Fruit fly (Drosophila melanogaster) whole organism, embryonic: Measurements from ENCODE around the gene Cpr67Fb.

Source experiments
- Aef1 ChIP-seq: fragments of 200-800 bp; sonication (Bioruptor generic); IDR thresholded peaks from 3 replicates; pipeline ENCODE4 v1.3.6; 2022; ENCODE audit warnings: missing biosample characterization, missing genetic modification characterization
- CG10654 ChIP-seq: fragments of 200-800 bp; sonication (Bioruptor generic); optimal IDR thresholded peaks from 2 replicates; lab custom pipeline; 2016; ENCODE audit warnings: missing biosample characterization, missing genetic modification characterization
- CG13296 ChIP-seq: fragments of 200-800 bp; sonication (Bioruptor generic); optimal IDR thresholded peaks from 3 replicates; lab custom pipeline; 2018; ENCODE audit warnings: missing biosample characterization, mild to moderate bottlenecking, missing genetic modification characterization
- CG15269 ChIP-seq: fragments of 200-800 bp; sonication (Bioruptor generic); optimal IDR thresholded peaks from 2 replicates; lab custom pipeline; 2018; ENCODE audit warnings: missing biosample characterization, mild to moderate bottlenecking, missing genetic modification characterization, moderate library complexity
- CG15479 ChIP-seq: fragments of 200-800 bp; sonication (Bioruptor generic); optimal IDR thresholded peaks from 3 replicates; lab custom pipeline; 2019; ENCODE audit warnings: missing biosample characterization, mild to moderate bottlenecking, missing genetic modification characterization, moderate library complexity
- CG17829 ChIP-seq: fragments of 200-800 bp; optimal IDR thresholded peaks from 2 replicates; lab custom pipeline; 2019; ENCODE audit warnings: missing biosample characterization, mild to moderate bottlenecking, missing genetic modification characterization, moderate library complexity
- CG1832 ChIP-seq: fragments of 200-800 bp; sonication (Bioruptor generic); optimal IDR thresholded peaks from 2 replicates; lab custom pipeline; 2017; ENCODE audit warnings: missing biosample characterization, mild to moderate bottlenecking, missing genetic modification characterization, inconsistent platforms
- CG2875 ChIP-seq: fragments of 200-800 bp; sonication (Bioruptor generic); optimal IDR thresholded peaks from 2 replicates; lab custom pipeline; 2017; ENCODE audit warnings: missing biosample characterization, mild to moderate bottlenecking, missing genetic modification characterization, missing genetic modification reagents
- CG34422 ChIP-seq: fragments of 200-800 bp; sonication (Bioruptor generic); IDR thresholded peaks from 3 replicates; pipeline ENCODE4 v1.3.6; 2022; ENCODE audit warnings: missing biosample characterization, missing genetic modification characterization
- CG3995 ChIP-seq: fragments of 200-800 bp; sonication (Bioruptor generic); optimal IDR thresholded peaks from 3 replicates; lab custom pipeline; 2016; ENCODE audit warnings: missing biosample characterization, missing genetic modification characterization
- CG4360 ChIP-seq: fragments of 200-800 bp; sonication (Bioruptor generic); IDR thresholded peaks from 2 replicates; pipeline ENCODE4 v1.3.6; 2022; ENCODE audit warnings: missing biosample characterization, missing genetic modification characterization
- CG4854 ChIP-seq: fragments of 200-800 bp; sonication (Bioruptor generic); optimal IDR thresholded peaks from 2 replicates; lab custom pipeline; 2016; ENCODE audit warnings: missing biosample characterization, missing genetic modification characterization, inconsistent platforms
- CG7839 ChIP-seq: fragments of 200-800 bp; sonication (Bioruptor generic); optimal IDR thresholded peaks from 3 replicates; lab custom pipeline; 2018; ENCODE audit warnings: missing biosample characterization, mild to moderate bottlenecking, missing genetic modification characterization, moderate library complexity
- D19A ChIP-seq: fragments of 200-800 bp; optimal IDR thresholded peaks from 3 replicates; lab custom pipeline; 2019; ENCODE audit warnings: missing biosample characterization, mild to moderate bottlenecking, missing genetic modification characterization, moderate library complexity
- Dfd ChIP-seq, 2 experiments: fragments of >200 bp; optimal IDR thresholded peaks; 2 replicates each; lab custom pipeline; 2017; ENCODE audit warnings: missing biosample characterization in 2 of 2, missing genetic modification characterization in 2 of 2
- Drgx ChIP-seq: fragments of 200-800 bp; sonication (Bioruptor generic); IDR thresholded peaks from 2 replicates; pipeline ENCODE4 v1.3.6; 2022; ENCODE audit warnings: missing biosample characterization, missing genetic modification characterization
- Ets97D ChIP-seq: fragments of 200-800 bp; sonication (Bioruptor generic); optimal IDR thresholded peaks from 3 replicates; lab custom pipeline; 2016; ENCODE audit warnings: missing biosample characterization, missing genetic modification characterization
- GATAe ChIP-seq: fragments of 200-800 bp; sonication (Bioruptor generic); conservative IDR thresholded peaks from 2 replicates; pipeline ENCODE4 v1.3.6; 2022; ENCODE audit warnings: missing biosample characterization, missing genetic modification characterization
- H2.0 ChIP-seq: fragments of 200-800 bp; sonication (Bioruptor generic); IDR thresholded peaks from 2 replicates; pipeline ENCODE4 v1.3.6; 2022; ENCODE audit warnings: missing biosample characterization, missing genetic modification characterization
- Hey ChIP-seq: fragments of 200-800 bp; sonication (Bioruptor generic); optimal IDR thresholded peaks from 3 replicates; lab custom pipeline; 2018; ENCODE audit warnings: missing biosample characterization, mild to moderate bottlenecking, missing genetic modification characterization
- Hmr ChIP-seq: fragments of 200-800 bp; sonication (Bioruptor generic); optimal IDR thresholded peaks from 3 replicates; lab custom pipeline; 2017; ENCODE audit warnings: mild to moderate bottlenecking, missing biosample characterization, missing genetic modification reagents, missing genetic modification characterization
- Hr39 ChIP-seq: fragments of >200 bp; optimal IDR thresholded peaks from 2 replicates; lab custom pipeline; 2017
- Meics ChIP-seq: fragments of 200-800 bp; sonication (Bioruptor generic); optimal IDR thresholded peaks from 2 replicates; lab custom pipeline; 2017; ENCODE audit warnings: missing biosample characterization, mild to moderate bottlenecking, missing genetic modification characterization
- Mes4 ChIP-seq: fragments of 200-800 bp; sonication (Bioruptor generic); optimal IDR thresholded peaks from 2 replicates; lab custom pipeline; 2016; ENCODE audit warnings: missing biosample characterization, missing genetic modification characterization
- ab ChIP-seq: fragments of 200-800 bp; sonication (Bioruptor generic); optimal IDR thresholded peaks from 2 replicates; lab custom pipeline; 2016; ENCODE audit warnings: missing biosample characterization, missing genetic modification characterization
- abd-A ChIP-seq: fragments of 200-800 bp; sonication (Bioruptor generic); optimal IDR thresholded peaks from 3 replicates; lab custom pipeline; 2019; ENCODE audit warnings: missing biosample characterization, mild to moderate bottlenecking, missing genetic modification characterization, moderate library complexity
- amos ChIP-seq: fragments of 200-800 bp; sonication (Bioruptor generic); IDR thresholded peaks from 2 replicates; pipeline ENCODE4 v1.3.6; 2022; ENCODE audit warnings: missing biosample characterization, missing genetic modification characterization; ENCODE audit not compliant: partially characterized antibody
- ara ChIP-seq: fragments of 200-800 bp; sonication (Bioruptor generic); IDR thresholded peaks from 2 replicates; pipeline ENCODE4 v1.3.6; 2022; ENCODE audit warnings: missing biosample characterization, missing genetic modification characterization
- ato ChIP-seq: fragments of 200-800 bp; sonication (Bioruptor generic); IDR thresholded peaks from 2 replicates; pipeline ENCODE4 v1.3.6; 2022; ENCODE audit warnings: missing biosample characterization, missing genetic modification characterization; ENCODE audit not compliant: partially characterized antibody
- crol ChIP-seq: fragments of 200-800 bp; sonication (Bioruptor generic); IDR thresholded peaks from 2 replicates; pipeline ENCODE4 v1.3.6; 2022; ENCODE audit warnings: missing biosample characterization, missing genetic modification characterization
- dysf ChIP-seq: fragments of 200-800 bp; sonication (Bioruptor generic); IDR thresholded peaks from 3 replicates; pipeline ENCODE4 v1.3.6; 2022; ENCODE audit warnings: missing biosample characterization, missing genetic modification characterization
- gce ChIP-seq: fragments of 200-800 bp; sonication (Bioruptor generic); IDR thresholded peaks from 3 replicates; pipeline ENCODE4 v1.3.6; 2022; ENCODE audit warnings: missing biosample characterization, missing genetic modification characterization
- gcm ChIP-seq: fragments of 200-800 bp; sonication (Bioruptor generic); optimal IDR thresholded peaks from 2 replicates; lab custom pipeline; 2019; ENCODE audit warnings: missing biosample characterization, mild to moderate bottlenecking, missing genetic modification characterization, moderate library complexity
- hth ChIP-seq: fragments of >200 bp; optimal IDR thresholded peaks from 2 replicates; lab custom pipeline; 2017; ENCODE audit warnings: inconsistent platforms
- insv ChIP-seq, 2 experiments: fragments of 200-800 bp; sonication (Bioruptor generic); optimal IDR thresholded peaks; 3 replicates each; lab custom pipeline; 2016 to 2018; ENCODE audit warnings: missing biosample characterization in 2 of 2, missing genetic modification characterization in 2 of 2
- lmd ChIP-seq: fragments of 200-800 bp; sonication (Bioruptor generic); IDR thresholded peaks from 2 replicates; pipeline ENCODE4 v1.3.6; 2022; ENCODE audit warnings: missing biosample characterization, missing genetic modification characterization
- p53 ChIP-seq: fragments of 200-800 bp; sonication (Bioruptor generic); optimal IDR thresholded peaks from 2 replicates; lab custom pipeline; 2016; ENCODE audit warnings: missing biosample characterization, missing genetic modification characterization
- pfk ChIP-seq: fragments of 200-800 bp; sonication (Bioruptor generic); optimal IDR thresholded peaks from 2 replicates; lab custom pipeline; 2018; ENCODE audit warnings: missing biosample characterization, mild to moderate bottlenecking, missing genetic modification characterization, moderate library complexity
- pros ChIP-seq: fragments of 200-800 bp; sonication (Bioruptor generic); optimal IDR thresholded peaks from 3 replicates; lab custom pipeline; 2019; ENCODE audit warnings: missing biosample characterization, mild to moderate bottlenecking, missing genetic modification characterization, moderate library complexity
- sens ChIP-seq: fragments of 200-800 bp; sonication (Bioruptor generic); peaks from one replicate; lab custom pipeline; 2016; ENCODE audit warnings: missing biosample characterization, missing genetic modification characterization
- sisA ChIP-seq: fragments of 200-800 bp; sonication (Bioruptor generic); IDR thresholded peaks from 2 replicates; pipeline ENCODE4 v1.3.6; 2022; ENCODE audit warnings: missing biosample characterization, missing genetic modification characterization
- slbo ChIP-seq: fragments of 200-800 bp; sonication (Bioruptor generic); IDR thresholded peaks from 2 replicates; pipeline ENCODE4 v1.3.6; 2022; ENCODE audit warnings: missing biosample characterization, missing genetic modification characterization
- stwl ChIP-seq: fragments of 200-800 bp; sonication (Bioruptor generic); optimal IDR thresholded peaks from 3 replicates; lab custom pipeline; 2018; ENCODE audit warnings: missing biosample characterization, mild to moderate bottlenecking, missing genetic modification characterization, moderate library complexity
- tna ChIP-seq: fragments of 200-800 bp; sonication (Bioruptor generic); IDR thresholded peaks from 2 replicates; pipeline ENCODE4 v1.3.6; 2022; ENCODE audit warnings: missing biosample characterization, missing genetic modification characterization; ENCODE audit not compliant: partially characterized antibody
- vvl ChIP-seq: fragments of 200-800 bp; sonication (Bioruptor generic); IDR thresholded peaks from 2 replicates; pipeline ENCODE4 v1.3.6; 2022; ENCODE audit warnings: missing biosample characterization, missing genetic modification characterization

Cpr67Fb gene

dm6 chr3L:10853618-10854017 is 40.4 kb upstream of the Cpr67Fb start:
- TF ChIP-seq stwl (tag; lab: Kevin White, UChicago) (no peak), Ets97D (no peak), D19A (tag; lab: Kevin White, UChicago) (peak; percentile 53)

dm6 chr3L:10854026-10854425 is 39.9 kb upstream of the Cpr67Fb start:
- TF ChIP-seq Mes4 (no peak), hth (lab: Kevin White, UChicago) (no peak), Meics (GFP tag; lab: Kevin White, UChicago) (no peak), CG13296 (GFP tag; lab: Kevin White, UChicago) (no peak), abd-A (peak; percentile 47), sisA (no peak), amos (GFP tag; lab: Robert Waterston, UW) (0 out of 2 replicates have a peak, but pooled peaks have one; percentile 25), gce (GFP tag; lab: Robert Waterston, UW) (no peak), CG3995 (GFP tag; lab: Kevin White, UChicago) (no peak), Dfd (GFP tag; optimal IDR thresholded peaks at IDR 0.05; lab: Kevin White, UChicago) (no peak), Aef1 (GFP tag; lab: Robert Waterston, UW) (no peak), lmd (GFP tag; lab: Robert Waterston, UW) (0 out of 2 replicates have a peak, but pooled peaks have one; percentile 11), sens (peak; percentile 33), pfk (no peak), slbo (GFP tag; lab: Robert Waterston, UW) (0 out of 2 replicates have a peak, but pooled peaks have one; percentile 6), dysf (GFP tag; lab: Robert Waterston, UW) (0 out of 3 replicates have a peak, but pooled peaks have one; percentile 16), CG7839 (tag; lab: Kevin White, UChicago) (no peak), vvl (0 out of 2 replicates have a peak, but pooled peaks have one; percentile 17), ara (no peak), tna (GFP tag; lab: Robert Waterston, UW) (peak; percentile 14; the same call in 1 of the 2 replicates), CG34422 (GFP tag; lab: Robert Waterston, UW) (no peak), CG2875 (no peak), ato (GFP tag; lab: Robert Waterston, UW) (0 out of 2 replicates have a peak, but pooled peaks have one; percentile 16), gcm (GFP tag; lab: Kevin White, UChicago) (no peak), Drgx (GFP tag; lab: Robert Waterston, UW) (peak; percentile 65), Hmr (GFP tag; lab: Kevin White, UChicago) (no peak), H2.0 (GFP tag; lab: Robert Waterston, UW) (no peak), Hey (no peak), CG4360 (GFP tag; lab: Robert Waterston, UW) (peak; percentile 87), CG15269 (no peak), Hr39 (lab: Kevin White, UChicago) (peak; percentile 58), CG1832 (GFP tag; lab: Kevin White, UChicago) (peak; percentile 53), GATAe (GFP tag; lab: Robert Waterston, UW) (no peak), pros (GFP tag; lab: Kevin White, UChicago) (no peak), ab (no peak), p53 (no peak), CG15479 (peak; percentile 7), insv (GFP tag; optimal IDR thresholded peaks at IDR 0.05; lab: Kevin White, UChicago) (no peak), CG17829 (tag; lab: Kevin White, UChicago) (no peak), crol (GFP tag; lab: Robert Waterston, UW) (peak; percentile 90), CG4854 (GFP tag; lab: Kevin White, UChicago) (no peak), CG10654 (GFP tag; lab: Kevin White, UChicago) (no peak)
